Worm (Caenorhabditis elegans) whole organism, L1 larva: Measurements from ENCODE around the gene ZK666.8.

Experiments used
- blmp-1 ChIP-seq: fragments of 150-350 bp; optimal IDR thresholded peaks from 2 replicates; lab custom pipeline; 2014; ENCODE audit warnings: missing biosample characterization, missing genetic modification characterization
- ceh-82 ChIP-seq, 3 experiments: fragments of 150-350 bp in 1 of 3; sonication (generic microtip) in 2 of 3; optimal IDR thresholded peaks; 2 replicates each; lab custom pipeline; 2014 to 2017; ENCODE audit warnings: missing biosample characterization in 3 of 3, missing genetic modification characterization in 3 of 3
- ces-1 ChIP-seq: fragments of 150-350 bp; optimal IDR thresholded peaks from 2 replicates; lab custom pipeline; 2014; ENCODE audit warnings: missing biosample characterization, missing genetic modification reagents, missing genetic modification characterization
- elt-3 ChIP-seq, 6 experiments: fragments of 150-350 bp in 1 of 6; sonication (generic microtip); optimal IDR thresholded peaks; 2 replicates each; lab custom pipeline; 2017 to 2018; ENCODE audit warnings: missing biosample characterization in 6 of 6, missing genetic modification characterization in 6 of 6, inconsistent platforms in 1 of 6
- lin-15B ChIP-seq: fragments of 150-350 bp; sonication (generic microtip); optimal IDR thresholded peaks from 3 replicates; lab custom pipeline; 2014; ENCODE audit warnings: missing biosample characterization, missing genetic modification characterization
- lin-39 ChIP-seq: fragments of 150-350 bp; optimal IDR thresholded peaks from 2 replicates; lab custom pipeline; 2014; ENCODE audit warnings: missing biosample characterization, missing genetic modification reagents, missing genetic modification characterization
- lir-3 ChIP-seq: sonication (generic microtip); optimal IDR thresholded peaks from 2 replicates; lab custom pipeline; 2016; ENCODE audit warnings: mild to moderate bottlenecking, missing genetic modification characterization, moderate library complexity, missing compliant biosample characterization; ENCODE audit not compliant: poor library complexity
- nhr-11 ChIP-seq: fragments of 150-350 bp; optimal IDR thresholded peaks from 2 replicates; lab custom pipeline; 2014; ENCODE audit warnings: missing biosample characterization, missing genetic modification characterization
- nhr-28 ChIP-seq: fragments of 150-350 bp; optimal IDR thresholded peaks from 2 replicates; lab custom pipeline; 2014; ENCODE audit warnings: missing biosample characterization, missing genetic modification characterization
- nhr-76 ChIP-seq: sonication (generic microtip); optimal IDR thresholded peaks from 2 replicates; lab custom pipeline; 2017; ENCODE audit warnings: missing biosample characterization, missing genetic modification characterization
- nhr-77 ChIP-seq: fragments of 150-350 bp; optimal IDR thresholded peaks from 2 replicates; lab custom pipeline; 2014; ENCODE audit warnings: missing biosample characterization, missing genetic modification characterization
- nhr-90 ChIP-seq: sonication (generic microtip); optimal IDR thresholded peaks from 2 replicates; lab custom pipeline; 2016; ENCODE audit warnings: mild to moderate bottlenecking, missing genetic modification characterization, missing compliant biosample characterization; ENCODE audit not compliant: poor library complexity
- pag-3 ChIP-seq: sonication (generic microtip); optimal IDR thresholded peaks from 2 replicates; lab custom pipeline; 2017; ENCODE audit warnings: missing genetic modification characterization, mild to moderate bottlenecking, missing compliant biosample characterization, antibody characterized with exemption, borderline replicate concordance; ENCODE audit not compliant: insufficient read depth
- sox-4 ChIP-seq: sonication (generic microtip); optimal IDR thresholded peaks from 2 replicates; lab custom pipeline; 2016; ENCODE audit warnings: missing genetic modification characterization, missing compliant biosample characterization

DNA sequence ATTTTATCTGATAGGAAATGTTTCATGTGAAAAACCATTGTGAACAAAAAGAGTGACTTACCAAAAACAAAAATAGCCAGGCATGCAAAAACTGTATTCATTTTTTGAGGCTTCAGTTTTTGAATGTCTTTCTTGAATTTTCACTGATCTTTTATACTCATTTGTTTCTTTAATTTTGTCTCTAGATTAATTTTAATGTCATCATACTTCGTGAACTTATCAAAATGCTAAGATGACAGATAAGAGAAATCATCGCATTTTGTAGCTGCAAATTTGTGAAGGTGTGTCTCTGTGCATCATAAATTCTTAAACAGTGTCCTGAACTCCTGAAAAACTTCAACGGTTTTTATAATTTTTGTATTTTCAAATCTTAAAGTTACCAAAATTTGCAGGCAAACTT is 16.9 kb downstream of the ZK666.8 start, which contains the start of gene clec-58:
- TF ChIP-seq nhr-76 (tag; lab: Kevin White, UChicago) (no peak), nhr-90 (tag; lab: Kevin White, UChicago) (no peak), pag-3 (tag; lab: Kevin White, UChicago) (no peak), ces-1 (no peak), ceh-82 (tag; optimal IDR thresholded peaks at IDR 0.05; lab: Kevin White, UChicago) (no peak), lir-3 (tag; lab: Kevin White, UChicago) (no peak), lin-15B (no peak), nhr-77 (tag; lab: Kevin White, UChicago) (no peak), elt-3 (tag; optimal IDR thresholded peaks at IDR 0.05; lab: Kevin White, UChicago) (no peak), nhr-28 (tag; lab: Kevin White, UChicago) (no peak), lin-39 (tag; lab: Kevin White, UChicago) (no peak), sox-4 (tag; lab: Kevin White, UChicago) (no peak), blmp-1 (no peak), nhr-11 (tag; lab: Kevin White, UChicago) (no peak)
